Fruit fly (Drosophila melanogaster) S2 (cell line): ENCODE data around the gene Bulli.

Experiments
- CG8478 ChIP-seq: fragments of >200 bp; optimal IDR thresholded peaks from 2 replicates; lab custom pipeline; 2018
- CTCF ChIP-seq, 2 experiments: fragments of >200 bp; optimal IDR thresholded peaks; 2 replicates each; lab custom pipeline; 2018

DNA sequence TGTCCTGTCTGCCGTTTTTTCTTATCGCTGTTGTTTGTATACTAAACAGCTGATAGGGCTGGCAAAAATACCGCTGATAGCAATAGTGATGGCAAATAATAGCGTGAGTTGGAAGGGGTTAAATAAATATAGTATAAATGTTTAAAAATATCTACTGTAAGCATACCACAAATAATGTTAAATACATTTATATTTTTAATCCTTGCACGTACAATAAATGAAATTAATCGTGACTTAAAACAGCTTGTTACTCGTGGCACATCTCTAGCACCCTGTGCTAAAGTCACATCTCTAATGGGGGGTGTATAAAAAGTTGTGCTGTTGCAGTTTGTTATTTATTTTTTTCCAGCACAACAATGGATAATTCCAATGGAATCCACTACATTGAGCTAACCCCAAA, at the start of gene Bulli, which contains the start of gene CG10147:
- TF ChIP-seq CG8478 (lab: Kevin White, UChicago), result no peak
- TF ChIP-seq CTCF (optimal IDR thresholded peaks at IDR 0.05; lab: Kevin White, UChicago), result no peak
